Worm (Caenorhabditis elegans): ENCODE measurements around the gene F10D7.4.
A peak's percentile ranks its signal among the peaks of the same experiment; 100 is the strongest.

Gene F10D7.4

DNA sequence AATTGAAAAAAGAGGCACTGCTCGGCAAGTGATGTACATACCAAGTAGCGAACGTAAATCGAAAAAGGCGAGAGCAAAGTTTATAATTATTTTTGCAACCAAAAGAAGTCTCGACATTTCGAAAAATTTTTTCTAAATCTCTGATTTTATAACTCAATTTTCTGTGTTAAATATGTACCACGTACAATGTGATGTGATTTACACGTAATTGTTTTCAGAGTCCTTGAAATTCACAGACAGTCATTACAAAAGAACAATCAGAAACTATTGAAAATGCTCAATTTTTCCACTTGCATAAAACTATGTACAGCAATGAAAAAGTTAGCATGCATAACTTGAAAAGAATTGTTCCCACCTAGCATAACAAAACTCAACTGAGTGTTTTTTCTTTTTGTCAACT is 21.2 kb upstream of the F10D7.4 start:
- no peak for TF ChIP-seq hmg-4 (GFP tag; optimal IDR thresholded peaks at IDR 0.05)
- TF ChIP-seq hmbx-1 (tag; optimal IDR thresholded peaks at IDR 0.05) = no peak
- TF ChIP-seq B0310.2 (tag; optimal IDR thresholded peaks at IDR 0.05) = no peak
- no peak for TF ChIP-seq tra-4 (tag; optimal IDR thresholded peaks at IDR 0.05)
- no peak for TF ChIP-seq scrt-1 (GFP tag; IDR thresholded peaks at IDR 0.05)
- TF ChIP-seq pes-1 (GFP tag; IDR thresholded peaks at IDR 0.05) = no peak
- no peak for TF ChIP-seq sea-1 (GFP tag; conservative IDR thresholded peaks at IDR 0.05)
- TF ChIP-seq ceh-13 (GFP tag; optimal IDR thresholded peaks at IDR 0.05) = no peak
- TF ChIP-seq flt-1 (GFP tag; IDR thresholded peaks at IDR 0.05) = no peak
- TF ChIP-seq ets-7 (tag; optimal IDR thresholded peaks at IDR 0.05) = no peak
- TF ChIP-seq aly-1 (tag; optimal IDR thresholded peaks at IDR 0.05) = no peak
- no peak for TF ChIP-seq tbx-37 (GFP tag; conservative IDR thresholded peaks at IDR 0.05)
- no peak for TF ChIP-seq hnd-1 (tag; optimal IDR thresholded peaks at IDR 0.05)

DNA sequence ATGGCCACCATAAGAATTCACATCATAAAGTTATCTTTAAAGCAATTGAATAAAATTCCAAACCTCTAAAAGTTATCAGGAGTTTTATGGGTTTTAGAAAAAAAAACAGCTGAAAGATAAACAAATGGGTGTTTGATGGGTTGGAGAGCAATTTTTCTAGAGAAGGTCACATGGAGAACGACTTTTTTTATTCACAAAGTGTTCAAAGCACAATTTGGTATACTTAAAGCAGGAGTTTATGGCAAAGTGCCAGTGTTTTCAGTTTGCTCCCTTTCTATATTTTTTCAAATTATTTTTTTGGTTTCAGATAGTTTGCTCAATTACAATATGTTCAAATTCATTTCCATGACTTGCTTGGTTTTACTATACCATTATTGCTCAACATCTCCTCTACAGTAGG is 19.4 kb upstream of the F10D7.4 start, which contains the start of gene F11C7.6:
Gene F11C7.6, plus strand, starts transcription at position 301 of the 400 bp plus-strand sequence.
- TF ChIP-seq tra-4 (tag; optimal IDR thresholded peaks at IDR 0.05) (no peak), B0310.2 (tag; optimal IDR thresholded peaks at IDR 0.05) (no peak), ama-1 (optimal IDR thresholded peaks at IDR 0.05) (no peak), tbx-37 (GFP tag; conservative IDR thresholded peaks at IDR 0.05) (no peak), scrt-1 (GFP tag; IDR thresholded peaks at IDR 0.05) (no peak), tbx-11 (GFP tag; IDR thresholded peaks at IDR 0.05) (no peak), hnd-1 (tag; optimal IDR thresholded peaks at IDR 0.05) (no peak), F13C5.2 (tag; optimal IDR thresholded peaks at IDR 0.05) (no peak), sea-1 (GFP tag; conservative IDR thresholded peaks at IDR 0.05) (no peak), flt-1 (GFP tag; IDR thresholded peaks at IDR 0.05) (no peak), aly-1 (tag; optimal IDR thresholded peaks at IDR 0.05) (no peak), ceh-36 (tag; optimal IDR thresholded peaks at IDR 0.05) (no peak), pes-1 (GFP tag; IDR thresholded peaks at IDR 0.05) (no peak), ets-7 (tag; optimal IDR thresholded peaks at IDR 0.05) (no peak), hmg-4 (GFP tag; optimal IDR thresholded peaks at IDR 0.05) (no peak), hmbx-1 (tag; optimal IDR thresholded peaks at IDR 0.05) (no peak), ceh-13 (GFP tag; optimal IDR thresholded peaks at IDR 0.05) (no peak)

DNA sequence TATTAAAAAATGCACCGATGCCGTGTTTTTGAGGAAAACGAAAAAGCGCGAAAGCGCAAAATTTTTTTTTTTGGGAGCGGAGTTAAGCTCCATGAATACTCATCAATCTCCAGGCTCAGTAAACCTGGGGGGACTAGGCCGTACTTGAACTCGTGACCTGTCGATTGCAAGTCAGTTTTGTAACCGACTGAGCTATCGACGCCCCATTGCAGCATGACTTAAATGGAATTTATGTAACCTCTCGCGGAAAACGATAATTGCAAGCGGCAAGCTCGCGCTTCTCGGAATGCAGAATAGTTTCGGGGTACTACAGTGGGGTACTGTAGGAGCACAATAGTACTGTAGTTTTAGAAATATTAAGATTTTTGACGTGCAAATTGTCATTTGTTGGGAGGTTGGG is 18.6 kb upstream of the F10D7.4 start:
- TF ChIP-seq ama-1 (optimal IDR thresholded peaks at IDR 0.05) = no peak

DNA sequence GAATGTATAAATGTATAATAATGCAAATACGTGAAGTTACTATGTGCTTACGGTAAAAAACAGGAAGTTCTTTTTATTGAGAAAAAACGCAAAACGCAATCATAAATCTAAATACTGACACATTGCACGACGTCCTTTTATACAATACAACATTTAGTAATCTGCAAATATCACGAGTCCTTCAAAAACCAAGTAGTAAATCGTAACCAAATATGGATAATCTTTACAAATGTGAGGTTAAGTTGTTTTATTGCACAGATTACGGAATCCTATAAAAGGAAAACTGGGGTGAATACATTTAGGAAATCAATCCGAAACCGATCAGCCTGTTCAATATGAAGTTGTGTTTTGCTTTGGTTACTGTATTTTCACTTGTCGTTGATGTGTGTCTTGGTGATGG is 16.4 kb upstream of the F10D7.4 start, which contains the start of gene F11C7.7:
Gene F11C7.7, plus strand, starts transcription at position 301 of the 400 bp plus-strand sequence.
- TF ChIP-seq pes-1 (GFP tag; IDR thresholded peaks at IDR 0.05) (no peak), tbx-11 (GFP tag; IDR thresholded peaks at IDR 0.05) (no peak), hmbx-1 (tag; optimal IDR thresholded peaks at IDR 0.05) (no peak), ets-7 (tag; optimal IDR thresholded peaks at IDR 0.05) (no peak), ceh-13 (GFP tag; optimal IDR thresholded peaks at IDR 0.05) (no peak), tra-4 (tag; optimal IDR thresholded peaks at IDR 0.05) (no peak), tbx-37 (GFP tag; conservative IDR thresholded peaks at IDR 0.05) (no peak), aly-1 (tag; optimal IDR thresholded peaks at IDR 0.05) (no peak), ama-1 (optimal IDR thresholded peaks at IDR 0.05) (no peak), flt-1 (GFP tag; IDR thresholded peaks at IDR 0.05) (no peak), B0310.2 (tag; optimal IDR thresholded peaks at IDR 0.05) (no peak), hnd-1 (tag; optimal IDR thresholded peaks at IDR 0.05) (no peak), F13C5.2 (tag; optimal IDR thresholded peaks at IDR 0.05) (no peak), sea-1 (GFP tag; conservative IDR thresholded peaks at IDR 0.05) (no peak), hmg-4 (GFP tag; optimal IDR thresholded peaks at IDR 0.05) (no peak), ceh-36 (tag; optimal IDR thresholded peaks at IDR 0.05) (no peak), scrt-1 (GFP tag; IDR thresholded peaks at IDR 0.05) (no peak)

DNA sequence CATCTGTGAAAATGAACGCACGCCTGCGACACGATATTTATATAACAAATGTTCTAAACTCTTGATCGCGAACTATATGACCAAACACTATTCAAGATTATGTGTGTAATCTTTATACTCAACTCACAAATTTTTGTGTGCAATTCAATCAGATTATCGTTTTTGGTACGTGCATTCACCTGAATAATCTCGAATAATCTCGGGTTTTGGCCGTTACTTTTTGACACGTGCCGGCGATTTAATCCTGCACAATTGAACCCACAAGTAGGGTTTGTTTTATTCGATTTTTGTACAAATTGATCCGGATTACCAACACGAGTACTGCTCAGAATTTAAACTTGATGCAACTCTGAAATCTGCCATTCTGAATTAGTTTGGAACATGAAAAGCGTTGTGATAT is 14.6 kb upstream of the F10D7.4 start, which contains the start of the genes vap-1 and F11C7.2:
Gene vap-1, minus strand, starts transcription at position 101 of the 400 bp plus-strand sequence.
Gene F11C7.2, plus strand, starts transcription at position 359 of the 400 bp plus-strand sequence.
- no peak for TF ChIP-seq hmg-4 (GFP tag; optimal IDR thresholded peaks at IDR 0.05)

DNA sequence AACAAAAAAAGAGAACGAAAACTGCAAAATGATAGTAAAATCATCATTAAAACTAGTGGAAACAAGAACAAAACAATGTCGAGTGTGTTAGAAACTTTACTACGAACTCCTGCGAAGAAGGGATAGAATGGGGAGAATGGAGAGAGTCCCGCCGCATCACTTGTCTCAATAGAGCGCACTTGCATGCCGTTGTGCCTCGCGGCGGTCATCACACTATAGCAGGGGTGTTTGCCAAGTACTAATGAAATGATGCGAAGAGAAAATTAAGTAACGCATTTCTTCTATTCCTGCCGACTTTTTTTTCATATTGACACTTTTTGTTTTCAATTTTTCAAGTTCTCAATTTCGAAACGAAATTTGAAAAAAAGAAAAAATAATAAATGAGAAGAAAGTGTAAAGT is 10.3 kb upstream of the F10D7.4 start:
- TF ChIP-seq F13C5.2 (tag; optimal IDR thresholded peaks at IDR 0.05) (peak; percentile 71), B0310.2 (tag; optimal IDR thresholded peaks at IDR 0.05) (no peak), ceh-36 (tag; optimal IDR thresholded peaks at IDR 0.05) (no peak), hnd-1 (tag; optimal IDR thresholded peaks at IDR 0.05) (no peak), ceh-13 (GFP tag; optimal IDR thresholded peaks at IDR 0.05) (no peak), scrt-1 (GFP tag; IDR thresholded peaks at IDR 0.05) (no peak), tbx-11 (GFP tag; IDR thresholded peaks at IDR 0.05) (no peak), sea-1 (GFP tag; conservative IDR thresholded peaks at IDR 0.05) (no peak), ama-1 (optimal IDR thresholded peaks at IDR 0.05) (no peak), tbx-37 (GFP tag; conservative IDR thresholded peaks at IDR 0.05) (no peak), aly-1 (tag; optimal IDR thresholded peaks at IDR 0.05) (no peak), tra-4 (tag; optimal IDR thresholded peaks at IDR 0.05) (no peak), hmg-4 (GFP tag; optimal IDR thresholded peaks at IDR 0.05) (peak; percentile 60), ets-7 (tag; optimal IDR thresholded peaks at IDR 0.05) (no peak), hmbx-1 (tag; optimal IDR thresholded peaks at IDR 0.05) (no peak), flt-1 (GFP tag; IDR thresholded peaks at IDR 0.05) (no peak), pes-1 (GFP tag; IDR thresholded peaks at IDR 0.05) (no peak)

DNA sequence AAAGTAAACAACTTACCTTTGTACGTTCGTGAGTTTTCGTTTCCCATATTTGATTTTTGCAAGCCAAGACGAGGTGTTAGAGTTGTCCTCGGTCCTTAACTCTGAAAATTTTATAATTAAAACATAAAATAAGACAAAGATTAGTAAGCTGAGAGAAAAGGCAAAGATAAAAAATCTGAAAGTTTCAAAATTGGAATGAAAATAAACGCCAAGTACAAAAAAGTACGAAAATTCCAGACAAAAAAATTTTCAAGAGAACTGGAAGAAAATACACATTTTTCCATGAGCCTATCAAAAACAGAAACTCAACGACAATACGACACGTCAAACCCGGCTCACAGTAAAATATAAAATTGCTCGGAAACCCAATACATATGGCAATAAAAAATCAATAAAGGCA is 9.6 kb upstream of the F10D7.4 start, which contains the start of gene F10D7.5:
Gene F10D7.5, minus strand, starts transcription at position 101 of the 400 bp plus-strand sequence.
- no peak for TF ChIP-seq sea-1 (GFP tag; conservative IDR thresholded peaks at IDR 0.05)
- TF ChIP-seq tbx-37 (GFP tag; conservative IDR thresholded peaks at IDR 0.05) = no peak
- no peak for TF ChIP-seq flt-1 (GFP tag; IDR thresholded peaks at IDR 0.05)
- no peak for TF ChIP-seq ceh-13 (GFP tag; optimal IDR thresholded peaks at IDR 0.05)
- no peak for TF ChIP-seq aly-1 (tag; optimal IDR thresholded peaks at IDR 0.05)
- no peak for TF ChIP-seq hnd-1 (tag; optimal IDR thresholded peaks at IDR 0.05)
- TF ChIP-seq tra-4 (tag; optimal IDR thresholded peaks at IDR 0.05) = no peak

DNA sequence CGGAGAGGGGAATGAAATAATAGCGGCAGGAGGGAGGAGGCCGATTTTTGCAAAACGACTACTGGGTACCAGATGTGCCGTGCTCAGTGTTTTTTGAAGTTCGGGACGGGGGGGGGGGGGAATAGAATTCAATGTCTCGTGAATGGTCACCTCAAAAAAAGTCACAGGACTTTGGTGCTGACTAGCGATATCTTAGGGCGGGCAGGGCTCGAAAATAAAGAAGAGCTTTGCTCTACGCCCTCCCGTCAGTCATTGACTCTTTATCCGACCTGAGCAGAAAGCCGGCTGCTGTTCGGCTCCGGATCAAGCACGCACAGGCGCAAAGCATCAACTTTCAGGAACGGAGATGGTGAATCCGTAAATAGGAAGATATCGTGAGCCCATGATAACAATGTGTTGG is 8.7 kb upstream of the F10D7.4 start:
- TF ChIP-seq tbx-37 (GFP tag; conservative IDR thresholded peaks at IDR 0.05) (no peak), ets-7 (tag; optimal IDR thresholded peaks at IDR 0.05) (no peak), tbx-11 (GFP tag; IDR thresholded peaks at IDR 0.05) (no peak), hmg-4 (GFP tag; optimal IDR thresholded peaks at IDR 0.05) (no peak), sea-1 (GFP tag; conservative IDR thresholded peaks at IDR 0.05) (no peak), flt-1 (GFP tag; IDR thresholded peaks at IDR 0.05) (no peak), hmbx-1 (tag; optimal IDR thresholded peaks at IDR 0.05) (no peak), pes-1 (GFP tag; IDR thresholded peaks at IDR 0.05) (no peak), ceh-13 (GFP tag; optimal IDR thresholded peaks at IDR 0.05) (no peak), F13C5.2 (tag; optimal IDR thresholded peaks at IDR 0.05) (no peak), ama-1 (optimal IDR thresholded peaks at IDR 0.05) (no peak), B0310.2 (tag; optimal IDR thresholded peaks at IDR 0.05) (no peak), scrt-1 (GFP tag; IDR thresholded peaks at IDR 0.05) (no peak), aly-1 (tag; optimal IDR thresholded peaks at IDR 0.05) (no peak), ceh-36 (tag; optimal IDR thresholded peaks at IDR 0.05) (no peak)

Data from whole organism, early embryonic.